Fruit fly (Drosophila melanogaster): ENCODE data around the gene Lam.

The Lam gene

dm6 chr2L:5523848-5524473, 18.3 kb upstream of the Lam start, which contains the start of the genes Vps52 and Elp4:
Gene Vps52 (minus strand): TSS chr2L:5523898.
Gene Elp4 (plus strand): TSS chr2L:5524139.
- TF ChIP-seq CG17801 (GFP tag; optimal IDR thresholded peaks at IDR 0.05; ENCODE audit: partially characterized antibody): peak; percentile 51

- TF ChIP-seq CG17801 (GFP tag; optimal IDR thresholded peaks at IDR 0.05; ENCODE audit: partially characterized antibody): no peak
Measured at dm6 chr2L:5525723-5526122, 16.6 kb upstream of the Lam start, which contains the start of gene Cap-D3. Gene Cap-D3 (plus strand): TSS chr2L:5525905.

dm6 chr2L:5526738-5527137, 15.5 kb upstream of the Lam start, which contains the start of gene Cox11:
Gene Cox11 (plus strand): TSS chr2L:5526957.
- no peak for TF ChIP-seq CG17801 (GFP tag; optimal IDR thresholded peaks at IDR 0.05; ENCODE audit: partially characterized antibody)

dm6 chr2L:5527861-5528260, 14.4 kb upstream of the Lam start, which contains the start of gene CG31915:
Gene CG31915 (plus strand): TSS chr2L:5528123.
- TF ChIP-seq CG17801 (GFP tag; optimal IDR thresholded peaks at IDR 0.05; ENCODE audit: partially characterized antibody): no peak

dm6 chr2L:5532061-5532460, 10.2 kb upstream of the Lam start, which contains the start of gene Coq6:
Gene Coq6 (minus strand): TSS chr2L:5532223.
- TF ChIP-seq CG17801 (GFP tag; optimal IDR thresholded peaks at IDR 0.05; ENCODE audit: partially characterized antibody): no peak

dm6 chr2L:5536658-5537057, 5.6 kb upstream of the Lam start, which contains the start of gene tomb:
Gene tomb (minus strand): TSS chr2L:5536758.
- no peak for TF ChIP-seq CG17801 (GFP tag; optimal IDR thresholded peaks at IDR 0.05; ENCODE audit: partially characterized antibody)

- no peak for TF ChIP-seq CG17801 (GFP tag; optimal IDR thresholded peaks at IDR 0.05; ENCODE audit: partially characterized antibody)
Measured at dm6 chr2L:5537063-5537462, 5.2 kb upstream of the Lam start.

dm6 chr2L:5539034-5539433, 3.2 kb upstream of the Lam start, which contains the start of gene CG14015:
Gene CG14015 (minus strand): TSS chr2L:5539196.
- TF ChIP-seq CG17801 (GFP tag; optimal IDR thresholded peaks at IDR 0.05; ENCODE audit: partially characterized antibody): no peak

- peak; percentile 20 for TF ChIP-seq CG17801 (GFP tag; optimal IDR thresholded peaks at IDR 0.05; ENCODE audit: partially characterized antibody)
Measured at dm6 chr2L:5542944-5543515, 750 bp downstream of the Lam start.

dm6 chr2L:5546207-5546517, 3.9 kb downstream of the Lam start:
- TF ChIP-seq CG17801 (GFP tag; optimal IDR thresholded peaks at IDR 0.05; ENCODE audit: partially characterized antibody): no peak

dm6 chr2L:5546518-5547287, 4.4 kb downstream of the Lam start, which contains the start of gene Oscillin:
Gene Oscillin (plus strand): TSS chr2L:5547086.
- peak; percentile 53 for TF ChIP-seq CG17801 (GFP tag; optimal IDR thresholded peaks at IDR 0.05; ENCODE audit: partially characterized antibody)

dm6 chr2L:5547288-5547777, 5.1 kb downstream of the Lam start:
- TF ChIP-seq CG17801 (GFP tag; optimal IDR thresholded peaks at IDR 0.05; ENCODE audit: partially characterized antibody): peak; percentile 37

- no peak for TF ChIP-seq CG17801 (GFP tag; optimal IDR thresholded peaks at IDR 0.05; ENCODE audit: partially characterized antibody)
Measured at dm6 chr2L:5550735-5551134, 8.5 kb downstream of the Lam start, which contains the start of gene CG14014. Gene CG14014 (minus strand): TSS chr2L:5550835.

- no peak for TF ChIP-seq CG17801 (GFP tag; optimal IDR thresholded peaks at IDR 0.05; ENCODE audit: partially characterized antibody)
Measured at dm6 chr2L:5551538-5551937, 9.3 kb downstream of the Lam start, which contains the start of gene CG18269. Gene CG18269 (plus strand): TSS chr2L:5551838.

dm6 chr2L:5553750-5554149, 11.5 kb downstream of the Lam start, which contains the start of the genes CG14013 and CG14017:
Gene CG14013 (minus strand): TSS chr2L:5553850.
Gene CG14017 (plus strand): TSS chr2L:5553897.
- no peak for TF ChIP-seq CG17801 (GFP tag; optimal IDR thresholded peaks at IDR 0.05; ENCODE audit: partially characterized antibody)
